Worm (Caenorhabditis elegans) whole organism, L1 larva: ENCODE results near the gene F53F4.2.

Source experiments
- C34B4.2 ChIP-seq: sonication (generic microtip); optimal IDR thresholded peaks from 2 replicates; lab custom pipeline; 2017; ENCODE audit warnings: mild to moderate bottlenecking, missing genetic modification characterization, missing compliant biosample characterization
- ceh-90 ChIP-seq: sonication (generic microtip); optimal IDR thresholded peaks from 2 replicates; lab custom pipeline; 2016; ENCODE audit warnings: missing genetic modification characterization, missing compliant biosample characterization
- fkh-10 ChIP-seq: sonication (generic microtip); optimal IDR thresholded peaks from 2 replicates; lab custom pipeline; 2017; ENCODE audit warnings: missing biosample characterization, missing genetic modification reagents, missing genetic modification characterization
- fkh-8 ChIP-seq: sonication (generic microtip); optimal IDR thresholded peaks from 2 replicates; lab custom pipeline; 2016; ENCODE audit warnings: mild to moderate bottlenecking, missing genetic modification characterization, missing compliant biosample characterization
- nhr-237 ChIP-seq: fragments of 150-350 bp; optimal IDR thresholded peaks from 2 replicates; lab custom pipeline; 2014; ENCODE audit warnings: missing biosample characterization, missing genetic modification characterization
- pqm-1 ChIP-seq: sonication (generic microtip); optimal IDR thresholded peaks from 3 replicates; lab custom pipeline; 2017; ENCODE audit warnings: missing biosample characterization, missing genetic modification characterization
- unc-130 ChIP-seq: fragments of 150-350 bp; optimal IDR thresholded peaks from 2 replicates; lab custom pipeline; 2017; ENCODE audit warnings: missing biosample characterization, missing genetic modification characterization, inconsistent platforms
- unc-62 ChIP-seq: fragments of 150-350 bp; optimal IDR thresholded peaks from 2 replicates; lab custom pipeline; 2014; ENCODE audit warnings: missing biosample characterization, missing genetic modification reagents, missing genetic modification characterization
- unc-86 ChIP-seq: sonication (generic microtip); optimal IDR thresholded peaks from 2 replicates; lab custom pipeline; 2016; ENCODE audit warnings: missing genetic modification characterization, missing compliant biosample characterization

- TF ChIP-seq C34B4.2 (no peak), fkh-10 (GFP tag; lab: Kevin White, UChicago) (no peak), ceh-90 (tag; lab: Kevin White, UChicago) (no peak), unc-62 (GFP tag; lab: Kevin White, UChicago) (no peak), fkh-8 (no peak), nhr-237 (tag; lab: Kevin White, UChicago) (no peak), pqm-1 (tag; lab: Kevin White, UChicago) (no peak), unc-130 (no peak), unc-86 (no peak)
Observed at ce11 chrV:13593083-13593482, 3.7 kb upstream of the F53F4.2 start, which contains the start of gene F53F4.4.
